Worm (Caenorhabditis elegans): ENCODE measurements around the gene parn-1.

Gene parn-1

ce11 chrV:12701613-12702012 is 6.6 kb upstream of the parn-1 start:
- TF ChIP-seq nhr-237 (tag; optimal IDR thresholded peaks at IDR 0.05) (no peak), unc-39 (tag; optimal IDR thresholded peaks at IDR 0.05) (no peak), unc-62 (GFP tag; optimal IDR thresholded peaks at IDR 0.05) (no peak), pqm-1 (tag; optimal IDR thresholded peaks at IDR 0.05) (no peak), lin-15B (tag; optimal IDR thresholded peaks at IDR 0.05) (no peak), zag-1 (tag; optimal IDR thresholded peaks at IDR 0.05) (no peak), elt-2 (tag; optimal IDR thresholded peaks at IDR 0.05) (no peak), lin-39 (tag; optimal IDR thresholded peaks at IDR 0.05) (no peak), eor-1 (tag; optimal IDR thresholded peaks at IDR 0.05) (no peak), ztf-11 (tag; optimal IDR thresholded peaks at IDR 0.05) (no peak), elt-3 (tag; optimal IDR thresholded peaks at IDR 0.05) (no peak), nhr-12 (tag; optimal IDR thresholded peaks at IDR 0.05) (no peak), egl-5 (tag; optimal IDR thresholded peaks at IDR 0.05) (no peak), R02D3.7 (tag; optimal IDR thresholded peaks at IDR 0.05) (no peak), ztf-4 (tag; optimal IDR thresholded peaks at IDR 0.05) (no peak), elt-1 (tag; optimal IDR thresholded peaks at IDR 0.05) (no peak), tbx-2 (tag; optimal IDR thresholded peaks at IDR 0.05) (no peak), ceh-9 (tag; optimal IDR thresholded peaks at IDR 0.05) (no peak), ceh-28 (tag; optimal IDR thresholded peaks at IDR 0.05) (no peak)

ce11 chrV:12697364-12697901 is 2.4 kb upstream of the parn-1 start, which contains the start of gene istr-1:
istr-1 (plus strand) TSS chrV:12697858.
- TF ChIP-seq egl-5 (tag; optimal IDR thresholded peaks at IDR 0.05) = no peak
- no peak for TF ChIP-seq unc-39 (tag; optimal IDR thresholded peaks at IDR 0.05)
- TF ChIP-seq snpc-4 (tag; optimal IDR thresholded peaks at IDR 0.05) = peak; percentile 17
- TF ChIP-seq ceh-16 (tag; optimal IDR thresholded peaks at IDR 0.05) = no peak
- TF ChIP-seq nhr-67 (tag; optimal IDR thresholded peaks at IDR 0.05) = no peak
- no peak for TF ChIP-seq nhr-25 (tag; optimal IDR thresholded peaks at IDR 0.05)
- peak; percentile 51 for TF ChIP-seq lin-15B (tag; optimal IDR thresholded peaks at IDR 0.05)
- TF ChIP-seq hmg-11 (tag; optimal IDR thresholded peaks at IDR 0.05) = peak; percentile 22
- peak; percentile 36 for TF ChIP-seq pha-4 (tag; optimal IDR thresholded peaks at IDR 0.05)
- no peak for TF ChIP-seq ceh-82 (tag; optimal IDR thresholded peaks at IDR 0.05)
- peak; percentile 34 for TF ChIP-seq nfya-1 (tag; optimal IDR thresholded peaks at IDR 0.05; ENCODE audit: insufficient read depth)
- peak; percentile 16 for TF ChIP-seq jun-1 (tag; optimal IDR thresholded peaks at IDR 0.05)

ce11 chrV:12696790-12697189 is 1.7 kb upstream of the parn-1 start:
- TF ChIP-seq unc-39 (tag; optimal IDR thresholded peaks at IDR 0.05) (no peak), lin-39 (tag; optimal IDR thresholded peaks at IDR 0.05) (no peak), snpc-4 (tag; optimal IDR thresholded peaks at IDR 0.05) (no peak), egl-27 (tag; optimal IDR thresholded peaks at IDR 0.05) (no peak), nhr-43 (tag; optimal IDR thresholded peaks at IDR 0.05; ENCODE audit: poor library complexity, severe bottlenecking) (no peak), pqm-1 (tag; optimal IDR thresholded peaks at IDR 0.05) (no peak), egl-5 (tag; optimal IDR thresholded peaks at IDR 0.05) (no peak), ceh-28 (tag; optimal IDR thresholded peaks at IDR 0.05) (no peak), zag-1 (tag; optimal IDR thresholded peaks at IDR 0.05) (no peak), skn-1 (tag; optimal IDR thresholded peaks at IDR 0.05) (no peak), fkh-2 (tag; optimal IDR thresholded peaks at IDR 0.05) (no peak), unc-62 (GFP tag; optimal IDR thresholded peaks at IDR 0.05) (no peak), ZK546.5 (tag; optimal IDR thresholded peaks at IDR 0.05) (no peak), ama-1 (optimal IDR thresholded peaks at IDR 0.05) (no peak), nhr-67 (tag; optimal IDR thresholded peaks at IDR 0.05) (no peak), aly-2 (tag; optimal IDR thresholded peaks at IDR 0.05) (no peak), nhr-23 (tag; optimal IDR thresholded peaks at IDR 0.05) (no peak), nhr-77 (tag; optimal IDR thresholded peaks at IDR 0.05) (no peak), ceh-16 (tag; optimal IDR thresholded peaks at IDR 0.05) (no peak), nhr-28 (tag; optimal IDR thresholded peaks at IDR 0.05) (no peak)

- TF ChIP-seq hmg-11 (tag; optimal IDR thresholded peaks at IDR 0.05) = peak; percentile 3
- no peak for TF ChIP-seq nhr-43 (tag; optimal IDR thresholded peaks at IDR 0.05; ENCODE audit: poor library complexity, severe bottlenecking)
Observed at ce11 chrV:12695968-12696367, 913 bp upstream of the parn-1 start, which contains the start of gene K10C8.4. K10C8.4 (plus strand) TSS chrV:12696268.
